Fruit fly (Drosophila melanogaster) whole organism, wandering third instar larva: ENCODE data around the gene Drgx.
A peak's percentile ranks its signal among the peaks of the same experiment; 100 is the strongest.

Experiments
- CG32264 ChIP-seq: fragments of 200-800 bp; sonication (Bioruptor generic); optimal IDR thresholded peaks from 2 replicates; lab custom pipeline; 2016; ENCODE audit warnings: missing biosample characterization, missing genetic modification characterization
- CG9705 ChIP-seq: fragments of 200-800 bp; sonication (Bioruptor generic); optimal IDR thresholded peaks from 2 replicates; lab custom pipeline; 2018; ENCODE audit warnings: missing biosample characterization, mild to moderate bottlenecking, missing genetic modification characterization
- CrebA ChIP-seq: fragments of 200-800 bp; sonication (Bioruptor generic); optimal IDR thresholded peaks from 2 replicates; lab custom pipeline; 2016; ENCODE audit warnings: missing biosample characterization, mild to moderate bottlenecking, missing genetic modification characterization, borderline replicate concordance
- Dfd ChIP-seq: fragments of >200 bp; optimal IDR thresholded peaks from 2 replicates; lab custom pipeline; 2017; ENCODE audit warnings: missing biosample characterization, missing genetic modification characterization
- Dif ChIP-seq: fragments of 200-275, 200-300 bp; sonication (Bioruptor generic); optimal IDR thresholded peaks from 2 replicates; lab custom pipeline; 2018; ENCODE audit warnings: missing biosample characterization, missing genetic modification characterization; ENCODE audit not compliant: partially characterized antibody
- HLH106 ChIP-seq: fragments of 200-800 bp; optimal IDR thresholded peaks from 3 replicates; lab custom pipeline; 2019; ENCODE audit warnings: missing biosample characterization, mild to moderate bottlenecking, missing genetic modification characterization, moderate library complexity
- Hr78 ChIP-seq: fragments of >200 bp; optimal IDR thresholded peaks from 2 replicates; lab custom pipeline; 2017; ENCODE audit warnings: missing biosample characterization, missing genetic modification characterization
- Jra ChIP-seq: sonication (Bioruptor generic); optimal IDR thresholded peaks from 2 replicates; lab custom pipeline; 2016; ENCODE audit warnings: missing biosample characterization, missing genetic modification characterization
- Mio ChIP-seq: sonication (Bioruptor generic); optimal IDR thresholded peaks from 2 replicates; lab custom pipeline; 2016; ENCODE audit warnings: missing biosample characterization, missing genetic modification characterization
- N ChIP-seq: fragments of >200 bp; optimal IDR thresholded peaks from 2 replicates; lab custom pipeline; 2018; ENCODE audit warnings: missing biosample characterization, missing external identifiers, missing genetic modification characterization
- OdsH ChIP-seq: fragments of 200-800 bp; sonication (Bioruptor generic); optimal IDR thresholded peaks from 2 replicates; lab custom pipeline; 2016; ENCODE audit warnings: missing biosample characterization, mild to moderate bottlenecking, missing genetic modification characterization
- Rel ChIP-seq, 2 experiments: fragments of 200-800 bp; sonication (Bioruptor generic) in 1 of 2; optimal IDR thresholded peaks; 2 replicates in 1 of 2; 3 replicates in 1 of 2; lab custom pipeline; 2016 to 2019; ENCODE audit warnings: mild to moderate bottlenecking in 2 of 2, missing biosample characterization in 2 of 2, missing genetic modification characterization in 2 of 2, moderate library complexity in 1 of 2
- Sp1 ChIP-seq: fragments of 200-800 bp; sonication (Bioruptor generic); optimal IDR thresholded peaks from 3 replicates; lab custom pipeline; 2019; ENCODE audit warnings: missing biosample characterization, mild to moderate bottlenecking, missing genetic modification characterization, moderate library complexity
- br ChIP-seq: fragments of 200-800 bp; sonication (Bioruptor generic); optimal IDR thresholded peaks from 2 replicates; lab custom pipeline; 2016; ENCODE audit warnings: missing biosample characterization, missing genetic modification characterization
- brk ChIP-seq: fragments of 200-800 bp; sonication (Bioruptor generic); optimal IDR thresholded peaks from 2 replicates; lab custom pipeline; 2016; ENCODE audit warnings: missing biosample characterization, mild to moderate bottlenecking, missing genetic modification characterization
- dl ChIP-seq, 2 experiments: fragments of 175-275, 200-275 bp in 1 of 2; fragments of 200-275 bp in 1 of 2; sonication (Bioruptor generic); optimal IDR thresholded peaks; lab custom pipeline; 2018; ENCODE audit warnings: mild to moderate bottlenecking in 2 of 2, missing biosample characterization in 2 of 2, missing genetic modification characterization in 2 of 2, moderate library complexity in 2 of 2; ENCODE audit not compliant: partially characterized antibody in 2 of 2, insufficient read depth in 1 of 2
- dmrt93B ChIP-seq: fragments of 200-800 bp; sonication (Bioruptor generic); optimal IDR thresholded peaks from 2 replicates; lab custom pipeline; 2018; ENCODE audit warnings: missing biosample characterization, mild to moderate bottlenecking, missing genetic modification characterization
- ey ChIP-seq: fragments of 200-800 bp; sonication (Bioruptor generic); optimal IDR thresholded peaks from 2 replicates; lab custom pipeline; 2016; ENCODE audit warnings: missing biosample characterization, missing genetic modification characterization
- foxo ChIP-seq, 2 experiments: fragments of 200-800 bp; sonication (Bioruptor generic); optimal IDR thresholded peaks; 2 replicates in 1 of 2; 3 replicates in 1 of 2; lab custom pipeline; 2016 to 2017; ENCODE audit warnings: missing biosample characterization in 2 of 2, missing genetic modification characterization in 2 of 2
- fru ChIP-seq: fragments of 200-800 bp; sonication (Bioruptor generic); optimal IDR thresholded peaks from 3 replicates; lab custom pipeline; 2016; ENCODE audit warnings: missing biosample characterization, mild to moderate bottlenecking, missing genetic modification characterization
- h ChIP-seq: fragments of 200-800 bp; sonication (Bioruptor generic); optimal IDR thresholded peaks from 3 replicates; lab custom pipeline; 2016; ENCODE audit warnings: missing biosample characterization, mild to moderate bottlenecking, missing genetic modification characterization
- jim ChIP-seq: fragments of 175-275, 200-325 bp; sonication (Bioruptor generic); optimal IDR thresholded peaks from 2 replicates; lab custom pipeline; 2016; ENCODE audit warnings: missing biosample characterization, mild to moderate bottlenecking, missing genetic modification characterization
- lola ChIP-seq: fragments of >200 bp; optimal IDR thresholded peaks from 2 replicates; lab custom pipeline; 2017; ENCODE audit warnings: missing biosample characterization, missing genetic modification characterization
- pan ChIP-seq: fragments of >200 bp; optimal IDR thresholded peaks from 2 replicates; lab custom pipeline; 2017
- psq ChIP-seq: fragments of 200-800 bp; sonication (Bioruptor generic); optimal IDR thresholded peaks from 3 replicates; lab custom pipeline; 2017; ENCODE audit warnings: missing biosample characterization, mild to moderate bottlenecking, missing genetic modification characterization, moderate library complexity
- rgr ChIP-seq: fragments of 200-800 bp; sonication (Bioruptor generic); optimal IDR thresholded peaks from 3 replicates; lab custom pipeline; 2016; ENCODE audit warnings: missing biosample characterization, mild to moderate bottlenecking, missing genetic modification characterization
- sage ChIP-seq: fragments of 200-800 bp; sonication (Bioruptor generic); optimal IDR thresholded peaks from 2 replicates; lab custom pipeline; 2016; ENCODE audit warnings: missing biosample characterization, mild to moderate bottlenecking, missing genetic modification characterization
- sv ChIP-seq: fragments of 200-800 bp; sonication (Bioruptor generic); optimal IDR thresholded peaks from 3 replicates; lab custom pipeline; 2016; ENCODE audit warnings: missing biosample characterization, missing genetic modification characterization

Drgx gene

dm6 chr2L:3675770-3676169, 13.2 kb downstream of the Drgx start:
- TF ChIP-seq pan (lab: Kevin White, UChicago) (no peak), OdsH (GFP tag; lab: Kevin White, UChicago) (no peak), Hr78 (GFP tag; lab: Kevin White, UChicago) (no peak), ey (GFP tag; lab: Kevin White, UChicago) (no peak), Mio (no peak), dmrt93B (GFP tag; lab: Kevin White, UChicago) (no peak), sage (GFP tag; lab: Kevin White, UChicago) (no peak), CG9705 (GFP tag; lab: Kevin White, UChicago) (no peak), foxo (GFP tag; optimal IDR thresholded peaks at IDR 0.05; lab: Kevin White, UChicago) (no peak), Dif (GFP tag; lab: Kevin White, UChicago) (no peak), h (GFP tag; lab: Kevin White, UChicago) (no peak), CG32264 (GFP tag; lab: Kevin White, UChicago) (no peak), psq (no peak), jim (no peak), brk (GFP tag; lab: Kevin White, UChicago) (no peak), Jra (no peak), fru (GFP tag; lab: Kevin White, UChicago) (no peak), br (GFP tag; lab: Kevin White, UChicago) (no peak), Sp1 (GFP tag; lab: Kevin White, UChicago) (no peak)

- no peak for TF ChIP-seq CG9705 (GFP tag; lab: Kevin White, UChicago)
- TF ChIP-seq fru (GFP tag; lab: Kevin White, UChicago) = no peak
- TF ChIP-seq N (GFP tag; lab: Kevin White, UChicago) = no peak
Measured at dm6 chr2L:3681338-3681737, 18.8 kb downstream of the Drgx start.

DNA sequence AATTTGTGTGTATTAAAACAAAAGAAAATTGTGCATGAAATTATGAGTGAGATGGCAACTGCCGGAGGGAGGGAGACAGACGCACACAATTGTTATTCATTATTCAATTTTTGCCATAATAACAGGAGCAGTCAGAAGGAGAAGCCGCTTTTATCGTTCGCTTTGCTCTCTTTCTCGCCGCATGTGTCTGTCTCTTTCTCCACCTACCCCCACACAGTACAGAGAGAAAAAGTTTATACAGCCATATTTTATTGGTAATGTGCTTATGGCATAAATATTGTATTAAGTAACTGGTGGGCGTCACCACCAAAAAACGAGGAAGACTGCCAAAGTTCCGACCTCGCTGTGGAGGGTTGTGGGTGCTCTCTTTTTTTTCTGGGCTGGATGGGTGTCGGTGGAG, 19.9 kb downstream of the Drgx start:
- TF ChIP-seq fru (GFP tag; lab: Kevin White, UChicago) = no peak
- TF ChIP-seq h (GFP tag; lab: Kevin White, UChicago) = no peak
- no peak for TF ChIP-seq CG9705 (GFP tag; lab: Kevin White, UChicago)
- no peak for TF ChIP-seq dl (GFP tag; optimal IDR thresholded peaks at IDR 0.05; lab: Kevin White, UChicago; ENCODE audit: insufficient read depth in 1 of 2, partially characterized antibody in 2 of 2)
- no peak for TF ChIP-seq Dif (GFP tag; lab: Kevin White, UChicago)
- TF ChIP-seq OdsH (GFP tag; lab: Kevin White, UChicago) = no peak
- no peak for TF ChIP-seq sv (GFP tag; lab: Kevin White, UChicago)
- TF ChIP-seq HLH106 (tag; lab: Kevin White, UChicago) = no peak
- no peak for TF ChIP-seq sage (GFP tag; lab: Kevin White, UChicago)
- TF ChIP-seq Dfd (GFP tag; lab: Kevin White, UChicago) = no peak

dm6 chr2L:3685139-3685851, 22.8 kb downstream of the Drgx start:
- no peak for TF ChIP-seq jim
- TF ChIP-seq h (GFP tag; lab: Kevin White, UChicago) = no peak
- no peak for TF ChIP-seq lola (GFP tag; lab: Kevin White, UChicago)
- TF ChIP-seq CG32264 (GFP tag; lab: Kevin White, UChicago) = no peak
- TF ChIP-seq ey (GFP tag; lab: Kevin White, UChicago) = no peak
- TF ChIP-seq CrebA (GFP tag; lab: Kevin White, UChicago) = no peak
- TF ChIP-seq rgr = no peak
- TF ChIP-seq, all 38 proteins: peak for 0

- TF ChIP-seq Sp1 (GFP tag; lab: Kevin White, UChicago) (no peak), Rel (GFP tag; optimal IDR thresholded peaks at IDR 0.05; lab: Kevin White, UChicago) (no peak), Rel (tag; optimal IDR thresholded peaks at IDR 0.05; lab: Kevin White, UChicago) (peak; percentile 23)
Measured at dm6 chr2L:3692466-3692865, 29.9 kb downstream of the Drgx start, which contains the start of gene CG16704. Gene CG16704, minus strand, starts transcription at chr2L:3692587.
